Fruit fly (Drosophila melanogaster) whole organism, embryonic: Measurements from ENCODE around the gene CG9044.

Experiments
- ATbp ChIP-seq: fragments of 200-800 bp; sonication (Bioruptor generic); optimal IDR thresholded peaks from 2 replicates; lab custom pipeline; 2017; ENCODE audit warnings: missing biosample characterization, mild to moderate bottlenecking, missing genetic modification characterization, missing genetic modification reagents
- Adf1 ChIP-seq: fragments of 200-800 bp; sonication (Bioruptor generic); IDR thresholded peaks from 2 replicates; pipeline ENCODE4 v1.3.6; 2022; ENCODE audit warnings: missing biosample characterization, missing genetic modification characterization
- BtbVII ChIP-seq: fragments of 200-800 bp; sonication (Bioruptor generic); optimal IDR thresholded peaks from 3 replicates; lab custom pipeline; 2017; ENCODE audit warnings: missing biosample characterization, mild to moderate bottlenecking, missing genetic modification characterization
- CG10267 ChIP-seq: fragments of 200-800 bp; sonication (Bioruptor generic); optimal IDR thresholded peaks from 2 replicates; lab custom pipeline; 2018; ENCODE audit warnings: missing biosample characterization, mild to moderate bottlenecking, missing genetic modification characterization, moderate library complexity
- CG12299 ChIP-seq: fragments of 200-800 bp; sonication (Bioruptor generic); optimal IDR thresholded peaks from 2 replicates; lab custom pipeline; 2018; ENCODE audit warnings: missing biosample characterization, mild to moderate bottlenecking, missing genetic modification characterization
- CG13287 ChIP-seq: fragments of 200-800 bp; sonication (Bioruptor generic); IDR thresholded peaks from 2 replicates; pipeline ENCODE4 v1.3.6; 2022; ENCODE audit warnings: missing biosample characterization, missing genetic modification characterization; ENCODE audit not compliant: partially characterized antibody
- CG15073 ChIP-seq: fragments of 200-800 bp; sonication (Bioruptor generic); optimal IDR thresholded peaks from 2 replicates; lab custom pipeline; 2016; ENCODE audit warnings: missing biosample characterization, missing genetic modification characterization
- CG17912 ChIP-seq: fragments of 200-800 bp; sonication (Bioruptor generic); optimal IDR thresholded peaks from 2 replicates; lab custom pipeline; 2018; ENCODE audit warnings: missing biosample characterization, mild to moderate bottlenecking, missing genetic modification characterization
- CG30020 ChIP-seq: fragments of 200-800 bp; optimal IDR thresholded peaks from 2 replicates; lab custom pipeline; 2019; ENCODE audit warnings: missing biosample characterization, mild to moderate bottlenecking, missing genetic modification characterization, moderate library complexity
- CG3726 ChIP-seq: fragments of 200-800 bp; sonication (Bioruptor generic); IDR thresholded peaks from 3 replicates; pipeline ENCODE4, ENCODE4 v1.3.6; 2022; ENCODE audit warnings: missing biosample characterization, missing genetic modification characterization
- CG4360 ChIP-seq: fragments of 200-800 bp; sonication (Bioruptor generic); IDR thresholded peaks from 2 replicates; pipeline ENCODE4 v1.3.6; 2022; ENCODE audit warnings: missing biosample characterization, missing genetic modification characterization
- CG4854 ChIP-seq: fragments of 200-800 bp; sonication (Bioruptor generic); optimal IDR thresholded peaks from 2 replicates; lab custom pipeline; 2016; ENCODE audit warnings: missing biosample characterization, missing genetic modification characterization, inconsistent platforms
- CG6254 ChIP-seq: fragments of 200-800 bp; sonication (Bioruptor generic); optimal IDR thresholded peaks from 3 replicates; lab custom pipeline; 2017; ENCODE audit warnings: mild to moderate bottlenecking, missing biosample characterization, missing genetic modification reagents, missing genetic modification characterization
- CG6683 ChIP-seq: fragments of 200-800 bp; sonication (Bioruptor generic); optimal IDR thresholded peaks from 2 replicates; lab custom pipeline; 2017; ENCODE audit warnings: missing biosample characterization, mild to moderate bottlenecking, missing genetic modification characterization, missing genetic modification reagents
- CG7745 ChIP-seq: fragments of 200-800 bp; sonication (Bioruptor generic); optimal IDR thresholded peaks from 2 replicates; lab custom pipeline; 2018; ENCODE audit warnings: missing biosample characterization, mild to moderate bottlenecking, missing genetic modification characterization, moderate library complexity
- CG7928 ChIP-seq: fragments of 200-800 bp; sonication (Bioruptor generic); optimal IDR thresholded peaks from 2 replicates; lab custom pipeline; 2017; ENCODE audit warnings: missing biosample characterization, mild to moderate bottlenecking, missing genetic modification characterization
- CG9437 ChIP-seq: fragments of 200-800 bp; sonication (Bioruptor generic); optimal IDR thresholded peaks from 2 replicates; lab custom pipeline; 2018; ENCODE audit warnings: missing biosample characterization, mild to moderate bottlenecking, missing genetic modification characterization
- CHES-1-like ChIP-seq: fragments of 200-800 bp; sonication (Bioruptor generic); optimal IDR thresholded peaks from 2 replicates; lab custom pipeline; 2016; ENCODE audit warnings: missing biosample characterization, missing genetic modification characterization
- Eip74EF ChIP-seq, 2 experiments: fragments of 200-800 bp in 1 of 2; fragments of >200 bp in 1 of 2; sonication (Bioruptor generic) in 1 of 2; optimal IDR thresholded peaks; 2 replicates each; lab custom pipeline; 2017 to 2019; ENCODE audit warnings: missing biosample characterization in 2 of 2, missing genetic modification characterization in 2 of 2, mild to moderate bottlenecking in 1 of 2, moderate library complexity in 1 of 2
- Ets65A ChIP-seq: fragments of 200-800 bp; sonication (Bioruptor generic); peaks from one replicate; lab custom pipeline; 2016; ENCODE audit warnings: missing biosample characterization, missing genetic modification characterization
- Gsc ChIP-seq: fragments of 200-800 bp; sonication (Bioruptor generic); IDR thresholded peaks from 2 replicates; pipeline ENCODE4 v1.3.6; 2022; ENCODE audit warnings: missing biosample characterization, missing genetic modification characterization
- HLH54F ChIP-seq: fragments of 200-800 bp; sonication (Bioruptor generic); optimal IDR thresholded peaks from 3 replicates; lab custom pipeline; 2016; ENCODE audit warnings: missing biosample characterization, missing genetic modification characterization
- Hey ChIP-seq: fragments of 200-800 bp; sonication (Bioruptor generic); optimal IDR thresholded peaks from 3 replicates; lab custom pipeline; 2018; ENCODE audit warnings: missing biosample characterization, mild to moderate bottlenecking, missing genetic modification characterization
- Hmx ChIP-seq: fragments of 200-800 bp; sonication (Bioruptor generic); optimal IDR thresholded peaks from 2 replicates; lab custom pipeline; 2016; ENCODE audit warnings: missing biosample characterization, missing genetic modification characterization
- Lpt ChIP-seq: fragments of >200 bp; optimal IDR thresholded peaks from 2 replicates; lab custom pipeline; 2018; ENCODE audit warnings: missing biosample characterization, missing genetic modification characterization
- Meics ChIP-seq: fragments of 200-800 bp; sonication (Bioruptor generic); optimal IDR thresholded peaks from 2 replicates; lab custom pipeline; 2017; ENCODE audit warnings: missing biosample characterization, mild to moderate bottlenecking, missing genetic modification characterization
- PHDP ChIP-seq: fragments of 200-800 bp; sonication (Bioruptor generic); optimal IDR thresholded peaks from 3 replicates; lab custom pipeline; 2018; ENCODE audit warnings: missing biosample characterization, mild to moderate bottlenecking, missing genetic modification characterization, moderate library complexity
- Scr ChIP-seq: fragments of 200-800 bp; sonication (Bioruptor generic); IDR thresholded peaks from 2 replicates; pipeline ENCODE4 v1.3.6; 2022; ENCODE audit warnings: missing biosample characterization, missing genetic modification characterization; ENCODE audit not compliant: partially characterized antibody
- Taf1 ChIP-seq: fragments of 200-800 bp; sonication (Bioruptor generic); IDR thresholded peaks from 2 replicates; pipeline ENCODE4 v1.3.6; 2022; ENCODE audit warnings: missing biosample characterization, missing genetic modification characterization
- Vsx1 ChIP-seq: fragments of 200-800 bp; sonication (Bioruptor generic); optimal IDR thresholded peaks from 2 replicates; lab custom pipeline; 2017; ENCODE audit warnings: missing biosample characterization, mild to moderate bottlenecking, missing genetic modification characterization, missing genetic modification reagents
- bcd ChIP-seq: fragments of 200-800 bp; sonication (Bioruptor generic); optimal IDR thresholded peaks from 2 replicates; lab custom pipeline; 2017; ENCODE audit warnings: missing biosample characterization, mild to moderate bottlenecking, missing genetic modification characterization
- cas ChIP-seq: fragments of 200-800 bp; sonication (Bioruptor generic); IDR thresholded peaks from 2 replicates; pipeline ENCODE4 v1.3.6; 2022; ENCODE audit warnings: missing biosample characterization, missing genetic modification characterization
- chinmo ChIP-seq: fragments of 200-800 bp; sonication (Bioruptor generic); IDR thresholded peaks from 4 replicates; pipeline ENCODE4 v1.3.6; 2022; ENCODE audit warnings: missing biosample characterization, missing genetic modification characterization; ENCODE audit not compliant: partially characterized antibody
- crol ChIP-seq: fragments of 200-800 bp; sonication (Bioruptor generic); IDR thresholded peaks from 2 replicates; pipeline ENCODE4 v1.3.6; 2022; ENCODE audit warnings: missing biosample characterization, missing genetic modification characterization
- esg ChIP-seq: fragments of 200-800 bp; sonication (Bioruptor generic); conservative IDR thresholded peaks from 2 replicates; pipeline ENCODE4 v1.3.6; 2022; ENCODE audit warnings: missing biosample characterization, missing genetic modification characterization
- fd102C ChIP-seq: fragments of 200-800 bp; sonication (Bioruptor generic); optimal IDR thresholded peaks from 2 replicates; lab custom pipeline; 2018; ENCODE audit warnings: missing biosample characterization, mild to moderate bottlenecking, missing genetic modification characterization, moderate library complexity
- fd96Cb ChIP-seq: fragments of 200-800 bp; sonication (Bioruptor generic); optimal IDR thresholded peaks from 2 replicates; lab custom pipeline; 2018; ENCODE audit warnings: missing biosample characterization, mild to moderate bottlenecking, missing genetic modification characterization, moderate library complexity
- hth ChIP-seq: fragments of >200 bp; optimal IDR thresholded peaks from 2 replicates; lab custom pipeline; 2017; ENCODE audit warnings: inconsistent platforms
- nmo ChIP-seq: fragments of 200-800 bp; sonication (Bioruptor generic); optimal IDR thresholded peaks from 2 replicates; lab custom pipeline; 2018; ENCODE audit warnings: missing biosample characterization, mild to moderate bottlenecking, missing genetic modification characterization, moderate library complexity
- odd ChIP-seq: fragments of 200-800 bp; sonication (Bioruptor generic); optimal IDR thresholded peaks from 2 replicates; lab custom pipeline; 2017; ENCODE audit warnings: missing biosample characterization, mild to moderate bottlenecking, missing genetic modification characterization
- org-1 ChIP-seq: fragments of 200-800 bp; sonication (Bioruptor generic); optimal IDR thresholded peaks from 2 replicates; lab custom pipeline; 2017; ENCODE audit warnings: missing biosample characterization, missing genetic modification characterization
- rib ChIP-seq: fragments of 200-800 bp; sonication (Bioruptor generic); IDR thresholded peaks from 2 replicates; pipeline ENCODE4 v1.3.6; 2022; ENCODE audit warnings: missing biosample characterization, missing genetic modification characterization
- scrt ChIP-seq: fragments of 200-800 bp; sonication (Bioruptor generic); optimal IDR thresholded peaks from 2 replicates; lab custom pipeline; 2018; ENCODE audit warnings: missing biosample characterization, mild to moderate bottlenecking, missing genetic modification characterization, moderate library complexity
- sim ChIP-seq: fragments of 200-800 bp; sonication (Bioruptor generic); IDR thresholded peaks from 2 replicates; pipeline ENCODE4 v1.3.6; 2022; ENCODE audit warnings: missing biosample characterization, missing genetic modification characterization
- slou ChIP-seq: fragments of 200-800 bp; sonication (Bioruptor generic); optimal IDR thresholded peaks from 3 replicates; lab custom pipeline; 2016; ENCODE audit warnings: missing biosample characterization, missing genetic modification characterization
- tap ChIP-seq: fragments of 200-800 bp; optimal IDR thresholded peaks from 3 replicates; lab custom pipeline; 2019; ENCODE audit warnings: missing biosample characterization, mild to moderate bottlenecking, missing genetic modification characterization, moderate library complexity
- tio ChIP-seq: fragments of 200-800 bp; sonication (Bioruptor generic); optimal IDR thresholded peaks from 2 replicates; lab custom pipeline; 2017; ENCODE audit warnings: missing biosample characterization, missing genetic modification characterization, inconsistent platforms
- vnd ChIP-seq: fragments of 200-800 bp; sonication (Bioruptor generic); IDR thresholded peaks from 3 replicates; pipeline ENCODE4 v1.3.6; 2022; ENCODE audit warnings: missing biosample characterization, missing genetic modification characterization; ENCODE audit not compliant: partially characterized antibody
- zfh2 ChIP-seq: fragments of 200-800 bp; sonication (Bioruptor generic); optimal IDR thresholded peaks from 2 replicates; lab custom pipeline; 2016; ENCODE audit warnings: missing biosample characterization, missing genetic modification characterization

The CG9044 gene

dm6 chr2L:5981433-5982333, 32.4 kb downstream of the CG9044 start, which contains the start of gene eIF4A (continued):
- TF ChIP-seq fd102C, result no peak
- no peak for TF ChIP-seq Gsc (GFP tag; lab: Robert Waterston, UW)
- no peak for TF ChIP-seq Scr (GFP tag; lab: Robert Waterston, UW)
- no peak for TF ChIP-seq cas
- no peak for TF ChIP-seq Hey (tag; lab: Kevin White, UChicago)
- TF ChIP-seq CG4360, result no peak
- TF ChIP-seq bcd (GFP tag; lab: Kevin White, UChicago), result peak; percentile 42
- no peak for TF ChIP-seq zfh2 (GFP tag; lab: Kevin White, UChicago)
- TF ChIP-seq esg (GFP tag; lab: Robert Waterston, UW), result no peak
- no peak for TF ChIP-seq CG4854 (GFP tag; lab: Kevin White, UChicago)
- TF ChIP-seq HLH54F (GFP tag; lab: Kevin White, UChicago), result no peak
- no peak for TF ChIP-seq slou
- peak; percentile 41 for TF ChIP-seq PHDP (tag; lab: Kevin White, UChicago)
- TF ChIP-seq CG30020 (tag; lab: Kevin White, UChicago), result peak; percentile 66
- TF ChIP-seq Hmx (GFP tag; lab: Kevin White, UChicago), result no peak
- TF ChIP-seq CG15073 (GFP tag; lab: Kevin White, UChicago), result no peak
- TF ChIP-seq Adf1 (GFP tag; lab: Robert Waterston, UW), result no peak
- no peak for TF ChIP-seq Eip74EF (GFP tag; optimal IDR thresholded peaks at IDR 0.05; lab: Kevin White, UChicago)
- TF ChIP-seq CG17912 (GFP tag; lab: Kevin White, UChicago), result no peak
- TF ChIP-seq Lpt (GFP tag; lab: Kevin White, UChicago), result no peak
- no peak for TF ChIP-seq rib (GFP tag; lab: Robert Waterston, UW)
- no peak for TF ChIP-seq vnd
- TF ChIP-seq tio, result no peak
- peak; percentile 16 for TF ChIP-seq org-1 (GFP tag; lab: Kevin White, UChicago)
- no peak for TF ChIP-seq chinmo
- no peak for TF ChIP-seq CG6683 (GFP tag; lab: Kevin White, UChicago)
- TF ChIP-seq Vsx1 (GFP tag; lab: Kevin White, UChicago), result peak; percentile 26
- no peak for TF ChIP-seq crol
- TF ChIP-seq CHES-1-like (GFP tag; lab: Kevin White, UChicago), result no peak
- peak; percentile 4 for TF ChIP-seq ATbp (GFP tag; lab: Kevin White, UChicago)
- no peak for TF ChIP-seq CG13287 (GFP tag; lab: Robert Waterston, UW)
- peak; percentile 52 for TF ChIP-seq odd
- no peak for TF ChIP-seq hth (lab: Kevin White, UChicago)
- peak; percentile 19 for TF ChIP-seq tap (tag; lab: Kevin White, UChicago)
- no peak for TF ChIP-seq scrt (GFP tag; lab: Kevin White, UChicago)
- TF ChIP-seq CG9437 (GFP tag; lab: Kevin White, UChicago), result peak; percentile 89
- TF ChIP-seq CG3726 (GFP tag; lab: Robert Waterston, UW), result no peak
- TF ChIP-seq CG6254 (GFP tag; lab: Kevin White, UChicago), result no peak
- TF ChIP-seq CG7928 (GFP tag; lab: Kevin White, UChicago), result peak; percentile 96
- TF ChIP-seq Taf1 (GFP tag; lab: Robert Waterston, UW), result no peak
- TF ChIP-seq Ets65A (GFP tag; lab: Kevin White, UChicago), result peak; percentile 90
- TF ChIP-seq BtbVII (GFP tag; lab: Kevin White, UChicago), result peak; percentile 16
- TF ChIP-seq CG7745 (tag; lab: Kevin White, UChicago), result no peak
- no peak for TF ChIP-seq fd96Cb (tag; lab: Kevin White, UChicago)
- TF ChIP-seq nmo, result peak; percentile 65
- peak; percentile 38 for TF ChIP-seq CG10267 (tag; lab: Kevin White, UChicago)
- no peak for TF ChIP-seq sim (GFP tag; lab: Robert Waterston, UW)
- TF ChIP-seq CG12299 (tag; lab: Kevin White, UChicago), result peak; percentile 10
- peak; percentile 15 for TF ChIP-seq Meics (GFP tag; lab: Kevin White, UChicago)
